Fruit fly (Drosophila melanogaster): ENCODE measurements around the gene CG1958.

The CG1958 gene

dm6 chrX:7300722-7301350, 34.1 kb downstream of the CG1958 start:
- no peak for TF ChIP-seq org-1 (GFP tag; optimal IDR thresholded peaks at IDR 0.05)
- no peak for TF ChIP-seq h (optimal IDR thresholded peaks at IDR 0.05)
- no peak for TF ChIP-seq CG2889 (GFP tag; IDR thresholded peaks at IDR 0.05)
- no peak for TF ChIP-seq Jarid2 (GFP tag; optimal IDR thresholded peaks at IDR 0.05)
- TF ChIP-seq corto (GFP tag; optimal IDR thresholded peaks at IDR 0.05), result peak; percentile 10
- TF ChIP-seq CG16863 (GFP tag; optimal IDR thresholded peaks at IDR 0.05), result no peak
- no peak for TF ChIP-seq CG7556 (GFP tag; optimal IDR thresholded peaks at IDR 0.05)
- no peak for TF ChIP-seq Drgx (GFP tag; IDR thresholded peaks at IDR 0.05)
- TF ChIP-seq zfh2 (GFP tag; optimal IDR thresholded peaks at IDR 0.05), result no peak
- TF ChIP-seq eyg (GFP tag; optimal IDR thresholded peaks at IDR 0.05), result no peak
- TF ChIP-seq CG34376 (GFP tag; optimal IDR thresholded peaks at IDR 0.05), result no peak
- no peak for TF ChIP-seq CG11085 (GFP tag; IDR thresholded peaks at IDR 0.05)
- no peak for TF ChIP-seq CG3407 (GFP tag; optimal IDR thresholded peaks at IDR 0.05)
- TF ChIP-seq Blimp-1 (GFP tag; optimal IDR thresholded peaks at IDR 0.05), result no peak
- no peak for TF ChIP-seq vfl (GFP tag; optimal IDR thresholded peaks at IDR 0.05)
- TF ChIP-seq Dek (tag; optimal IDR thresholded peaks at IDR 0.05), result no peak
- TF ChIP-seq Ssrp (tag; optimal IDR thresholded peaks at IDR 0.05), result no peak
- TF ChIP-seq NC2α (GFP tag; optimal IDR thresholded peaks at IDR 0.05), result no peak
- TF ChIP-seq vvl (GFP tag; IDR thresholded peaks at IDR 0.05), result 0 out of 2 replicates have a peak, but pooled peaks have one; percentile 9
- no peak for TF ChIP-seq schlank (tag; optimal IDR thresholded peaks at IDR 0.05)
- no peak for TF ChIP-seq ems (GFP tag; optimal IDR thresholded peaks at IDR 0.05)
- TF ChIP-seq GATAe (GFP tag; conservative IDR thresholded peaks at IDR 0.05), result no peak
- no peak for TF ChIP-seq lmd (GFP tag; IDR thresholded peaks at IDR 0.05)
- peak; percentile 32; the same call in 2 of the 3 replicates for TF ChIP-seq Aef1 (GFP tag; IDR thresholded peaks at IDR 0.05)
- no peak for TF ChIP-seq onecut (GFP tag; IDR thresholded peaks at IDR 0.05)
- no peak for TF ChIP-seq CG7357 (GFP tag; IDR thresholded peaks at IDR 0.05)
- no peak for TF ChIP-seq CG7372 (GFP tag; IDR thresholded peaks at IDR 0.05)
- TF ChIP-seq B-H1 (GFP tag; IDR thresholded peaks at IDR 0.05), result no peak
- TF ChIP-seq lola (GFP tag; optimal IDR thresholded peaks at IDR 0.05), result no peak
- no peak for TF ChIP-seq Atf6 (GFP tag; IDR thresholded peaks at IDR 0.05)
- no peak for TF ChIP-seq Stat92E (GFP tag; optimal IDR thresholded peaks at IDR 0.05)
- no peak for TF ChIP-seq ssp (GFP tag; IDR thresholded peaks at IDR 0.05)
- TF ChIP-seq CG6272 (GFP tag; IDR thresholded peaks at IDR 0.05), result no peak
- peak; percentile 98 for TF ChIP-seq CG17385 (GFP tag; optimal IDR thresholded peaks at IDR 0.05)
- TF ChIP-seq CG8478 (optimal IDR thresholded peaks at IDR 0.05), result peak; percentile 7
- no peak for TF ChIP-seq CG4617 (GFP tag; optimal IDR thresholded peaks at IDR 0.05; ENCODE audit: borderline replicate concordance)
- TF ChIP-seq CG18764 (GFP tag; optimal IDR thresholded peaks at IDR 0.05), result no peak
- TF ChIP-seq usp (GFP tag; optimal IDR thresholded peaks at IDR 0.05), result no peak
- no peak for TF ChIP-seq B-H2 (GFP tag; optimal IDR thresholded peaks at IDR 0.05)
- no peak for TF ChIP-seq CG6765 (GFP tag; optimal IDR thresholded peaks at IDR 0.05)
- no peak for TF ChIP-seq sob (GFP tag; IDR thresholded peaks at IDR 0.05)
- no peak for TF ChIP-seq Lhr (GFP tag; optimal IDR thresholded peaks at IDR 0.05)
- TF ChIP-seq da (GFP tag; optimal IDR thresholded peaks at IDR 0.05), result no peak
- TF ChIP-seq ftz-f1 (GFP tag; optimal IDR thresholded peaks at IDR 0.05), result no peak
- no peak for TF ChIP-seq prd (optimal IDR thresholded peaks at IDR 0.05)
- no peak for TF ChIP-seq prd (GFP tag; IDR thresholded peaks at IDR 0.05)
- peak; percentile 45; the same call in 1 of the 3 replicates for TF ChIP-seq Opbp (GFP tag; IDR thresholded peaks at IDR 0.05; ENCODE audit: partially characterized antibody)
- TF ChIP-seq CG31441 (GFP tag; IDR thresholded peaks at IDR 0.05), result no peak
- no peak for TF ChIP-seq Hmx (GFP tag; optimal IDR thresholded peaks at IDR 0.05)
- TF ChIP-seq ind (GFP tag; optimal IDR thresholded peaks at IDR 0.05), result no peak
- TF ChIP-seq CG12071 (GFP tag; optimal IDR thresholded peaks at IDR 0.05), result no peak
- no peak for TF ChIP-seq aop (GFP tag; IDR thresholded peaks at IDR 0.05)

All from whole organism, embryonic.